Fruit fly (Drosophila melanogaster) whole organism, embryonic: Measurements from ENCODE around the gene CG7656.
A peak's percentile ranks its signal among the peaks of the same experiment; 100 is the strongest.

Experiments used
- Adf1 ChIP-seq: fragments of 200-800 bp; sonication (Bioruptor generic); IDR thresholded peaks from 2 replicates; pipeline ENCODE4 v1.3.6; 2022; ENCODE audit warnings: missing biosample characterization, missing genetic modification characterization
- Antp ChIP-seq: fragments of 200-800 bp; sonication (Bioruptor generic); optimal IDR thresholded peaks from 3 replicates; lab custom pipeline; 2016; ENCODE audit warnings: missing biosample characterization, missing genetic modification characterization
- CG11504 ChIP-seq: fragments of 200-800 bp; sonication (Bioruptor generic); optimal IDR thresholded peaks from 3 replicates; lab custom pipeline; 2019; ENCODE audit warnings: missing biosample characterization, mild to moderate bottlenecking, missing genetic modification characterization, moderate library complexity
- CG11560 ChIP-seq: fragments of 200-800 bp; sonication (Bioruptor generic); IDR thresholded peaks from 3 replicates; pipeline ENCODE4 v1.3.6; 2022; ENCODE audit warnings: missing biosample characterization, missing genetic modification characterization
- CG13123 ChIP-seq: fragments of 200-800 bp; sonication (Bioruptor generic); optimal IDR thresholded peaks from 2 replicates; lab custom pipeline; 2016; ENCODE audit warnings: missing biosample characterization, missing genetic modification characterization
- CG13894 ChIP-seq: fragments of 200-800 bp; sonication (Bioruptor generic); optimal IDR thresholded peaks from 3 replicates; lab custom pipeline; 2018; ENCODE audit warnings: missing biosample characterization, mild to moderate bottlenecking, missing genetic modification characterization, moderate library complexity
- CG14441 ChIP-seq: fragments of 200-800 bp; sonication (Bioruptor generic); IDR thresholded peaks from 2 replicates; pipeline ENCODE4 v1.3.6; 2022; ENCODE audit warnings: missing biosample characterization, missing genetic modification characterization
- CG1529 ChIP-seq: fragments of 200-800 bp; sonication (Bioruptor generic); optimal IDR thresholded peaks from 3 replicates; lab custom pipeline; 2018; ENCODE audit warnings: missing biosample characterization, missing genetic modification characterization
- CG15514 ChIP-seq: fragments of 200-800 bp; sonication (Bioruptor generic); optimal IDR thresholded peaks from 3 replicates; lab custom pipeline; 2017; ENCODE audit warnings: missing biosample characterization, missing genetic modification characterization, mild to moderate bottlenecking, moderate library complexity, missing genetic modification reagents
- CG1602 ChIP-seq: fragments of 200-800 bp; sonication (Bioruptor generic); optimal IDR thresholded peaks from 3 replicates; lab custom pipeline; 2016; ENCODE audit warnings: missing biosample characterization, missing genetic modification characterization
- CG1647 ChIP-seq: fragments of 200-800 bp; sonication (Bioruptor generic); optimal IDR thresholded peaks from 3 replicates; lab custom pipeline; 2016; ENCODE audit warnings: missing biosample characterization, missing genetic modification characterization
- CG16863 ChIP-seq: fragments of 200-800 bp; sonication (Bioruptor generic); optimal IDR thresholded peaks from 3 replicates; lab custom pipeline; 2016; ENCODE audit warnings: missing biosample characterization, missing genetic modification characterization
- CG17328 ChIP-seq: fragments of 200-800 bp; sonication (Bioruptor generic); IDR thresholded peaks from 2 replicates; pipeline ENCODE4 v1.3.6; 2022; ENCODE audit warnings: missing biosample characterization, missing genetic modification characterization
- CG1832 ChIP-seq: fragments of 200-800 bp; sonication (Bioruptor generic); optimal IDR thresholded peaks from 2 replicates; lab custom pipeline; 2017; ENCODE audit warnings: missing biosample characterization, mild to moderate bottlenecking, missing genetic modification characterization, inconsistent platforms
- CG2678 ChIP-seq: fragments of 200-800 bp; sonication (Bioruptor generic); optimal IDR thresholded peaks from 3 replicates; lab custom pipeline; 2019; ENCODE audit warnings: missing biosample characterization, mild to moderate bottlenecking, missing genetic modification characterization, moderate library complexity
- CG30431 ChIP-seq: fragments of 200-800 bp; sonication (Bioruptor generic); optimal IDR thresholded peaks from 2 replicates; lab custom pipeline; 2017; ENCODE audit warnings: missing biosample characterization, missing genetic modification characterization
- CG31365 ChIP-seq: fragments of 200-800 bp; sonication (Bioruptor generic); optimal IDR thresholded peaks from 2 replicates; lab custom pipeline; 2018; ENCODE audit warnings: missing biosample characterization, mild to moderate bottlenecking, missing genetic modification characterization
- CG42726 ChIP-seq: fragments of 200-800 bp; sonication (Bioruptor generic); IDR thresholded peaks from 2 replicates; pipeline ENCODE4 v1.3.6; 2022; ENCODE audit warnings: missing biosample characterization, missing genetic modification characterization; ENCODE audit not compliant: partially characterized antibody
- CG4328 ChIP-seq: fragments of 200-800 bp; sonication (Bioruptor generic); optimal IDR thresholded peaks from 3 replicates; lab custom pipeline; 2017; ENCODE audit warnings: missing biosample characterization, missing genetic modification reagents, missing genetic modification characterization
- CG4404 ChIP-seq: fragments of 200-800 bp; sonication (Bioruptor generic); IDR thresholded peaks from 2 replicates; pipeline ENCODE4 v1.3.6; 2022; ENCODE audit warnings: missing biosample characterization, missing genetic modification characterization
- CG6654 ChIP-seq: fragments of 200-800 bp; sonication (Bioruptor generic); optimal IDR thresholded peaks from 2 replicates; lab custom pipeline; 2017; ENCODE audit warnings: missing biosample characterization, mild to moderate bottlenecking, missing genetic modification characterization
- CG7963 ChIP-seq: fragments of 200-800 bp; sonication (Bioruptor generic); IDR thresholded peaks from 3 replicates; pipeline ENCODE4 v1.3.6; 2022; ENCODE audit warnings: missing biosample characterization, missing genetic modification characterization; ENCODE audit not compliant: partially characterized antibody
- CG8765 ChIP-seq: fragments of 200-800 bp; sonication (Bioruptor generic); IDR thresholded peaks from 2 replicates; pipeline ENCODE4 v1.3.6; 2022; ENCODE audit warnings: missing biosample characterization, missing genetic modification characterization
- CG9932 ChIP-seq: fragments of 200-800 bp; sonication (Bioruptor generic); IDR thresholded peaks from 2 replicates; pipeline ENCODE4 v1.3.6; 2022; ENCODE audit warnings: missing biosample characterization, missing genetic modification characterization
- E2f2 ChIP-seq: fragments of 200-800 bp; sonication (Bioruptor generic); IDR thresholded peaks from 2 replicates; pipeline ENCODE4 v1.3.6; 2022; ENCODE audit warnings: missing biosample characterization, missing genetic modification characterization
- HmgD ChIP-seq: fragments of 200-800 bp; sonication (Bioruptor generic); optimal IDR thresholded peaks from 3 replicates; lab custom pipeline; 2016; ENCODE audit warnings: missing biosample characterization, missing genetic modification characterization
- Hmr ChIP-seq: fragments of 200-800 bp; sonication (Bioruptor generic); optimal IDR thresholded peaks from 3 replicates; lab custom pipeline; 2017; ENCODE audit warnings: mild to moderate bottlenecking, missing biosample characterization, missing genetic modification reagents, missing genetic modification characterization
- Hr78 ChIP-seq, 2 experiments: fragments of 200-800 bp in 1 of 2; fragments of >200 bp in 1 of 2; sonication (Bioruptor generic) in 1 of 2; optimal IDR thresholded peaks; 2 replicates each; lab custom pipeline; 2017 to 2019; ENCODE audit warnings: missing biosample characterization in 2 of 2, missing genetic modification characterization in 2 of 2, mild to moderate bottlenecking in 1 of 2, moderate library complexity in 1 of 2
- Kr ChIP-seq: fragments of 200-800 bp; sonication (Bioruptor generic); optimal IDR thresholded peaks from 2 replicates; lab custom pipeline; 2017; ENCODE audit warnings: missing biosample characterization, mild to moderate bottlenecking, missing genetic modification characterization
- Lhr ChIP-seq: fragments of 200-800 bp; sonication (Bioruptor generic); optimal IDR thresholded peaks from 3 replicates; lab custom pipeline; 2017; ENCODE audit warnings: mild to moderate bottlenecking, missing biosample characterization, missing genetic modification reagents, missing genetic modification characterization
- Myb ChIP-seq: fragments of 200-800 bp; sonication (Bioruptor generic); optimal IDR thresholded peaks from 2 replicates; lab custom pipeline; 2016; ENCODE audit warnings: missing biosample characterization, missing genetic modification characterization
- Nf-YA ChIP-seq: fragments of 200-800 bp; sonication (Bioruptor generic); IDR thresholded peaks from 2 replicates; pipeline ENCODE4 v1.3.6; 2022; ENCODE audit warnings: missing biosample characterization, missing genetic modification characterization
- PHDP ChIP-seq: fragments of 200-800 bp; sonication (Bioruptor generic); optimal IDR thresholded peaks from 3 replicates; lab custom pipeline; 2018; ENCODE audit warnings: missing biosample characterization, mild to moderate bottlenecking, missing genetic modification characterization, moderate library complexity
- Pdp1 ChIP-seq, 2 experiments: fragments of 200-800 bp; sonication (Bioruptor generic); optimal IDR thresholded peaks; 3 replicates each; lab custom pipeline; 2016; ENCODE audit warnings: missing biosample characterization in 2 of 2, missing genetic modification characterization in 2 of 2, mild to moderate bottlenecking in 1 of 2, moderate library complexity in 1 of 2
- Poxn ChIP-seq: fragments of 200-800 bp; sonication (Bioruptor generic); IDR thresholded peaks from 2 replicates; pipeline ENCODE4 v1.3.6; 2022; ENCODE audit warnings: missing biosample characterization, missing genetic modification characterization
- abd-A ChIP-seq: fragments of 200-800 bp; sonication (Bioruptor generic); optimal IDR thresholded peaks from 3 replicates; lab custom pipeline; 2019; ENCODE audit warnings: missing biosample characterization, mild to moderate bottlenecking, missing genetic modification characterization, moderate library complexity
- bbx ChIP-seq: fragments of 200-800 bp; sonication (Bioruptor generic); IDR thresholded peaks from 2 replicates; pipeline ENCODE4 v1.3.6; 2022; ENCODE audit warnings: missing biosample characterization, missing genetic modification characterization; ENCODE audit not compliant: partially characterized antibody
- bcd ChIP-seq: fragments of 200-800 bp; sonication (Bioruptor generic); optimal IDR thresholded peaks from 2 replicates; lab custom pipeline; 2017; ENCODE audit warnings: missing biosample characterization, mild to moderate bottlenecking, missing genetic modification characterization
- btn ChIP-seq: fragments of 200-800 bp; sonication (Bioruptor generic); optimal IDR thresholded peaks from 2 replicates; lab custom pipeline; 2016; ENCODE audit warnings: missing biosample characterization, missing genetic modification characterization
- gfzf ChIP-seq: fragments of 200-800 bp; sonication (Bioruptor generic); optimal IDR thresholded peaks from 2 replicates; lab custom pipeline; 2016; ENCODE audit warnings: missing biosample characterization, mild to moderate bottlenecking, missing genetic modification characterization, moderate library complexity
- h ChIP-seq: fragments of >200 bp; optimal IDR thresholded peaks from 2 replicates; lab custom pipeline; 2017
- mld ChIP-seq: fragments of 200-800 bp; sonication (Bioruptor generic); IDR thresholded peaks from 3 replicates; pipeline ENCODE4 v1.3.6; 2022; ENCODE audit warnings: missing biosample characterization, missing genetic modification characterization; ENCODE audit not compliant: partially characterized antibody
- nmo ChIP-seq: fragments of 200-800 bp; sonication (Bioruptor generic); optimal IDR thresholded peaks from 2 replicates; lab custom pipeline; 2018; ENCODE audit warnings: missing biosample characterization, mild to moderate bottlenecking, missing genetic modification characterization, moderate library complexity
- peb ChIP-seq: fragments of 200-800 bp; sonication (Bioruptor generic); IDR thresholded peaks from 2 replicates; pipeline ENCODE4 v1.3.6; 2022; ENCODE audit warnings: missing biosample characterization, missing genetic modification characterization
- repo ChIP-seq: fragments of 200-800 bp; sonication (Bioruptor generic); optimal IDR thresholded peaks from 2 replicates; lab custom pipeline; 2016; ENCODE audit warnings: missing biosample characterization, missing genetic modification characterization
- sim ChIP-seq: fragments of 200-800 bp; sonication (Bioruptor generic); IDR thresholded peaks from 2 replicates; pipeline ENCODE4 v1.3.6; 2022; ENCODE audit warnings: missing biosample characterization, missing genetic modification characterization
- tll ChIP-seq, 2 experiments: fragments of 200-800 bp in 1 of 2; fragments of >200 bp in 1 of 2; sonication (Bioruptor generic) in 1 of 2; optimal IDR thresholded peaks; 2 replicates each; lab custom pipeline; 2017 to 2019; ENCODE audit warnings: missing biosample characterization in 2 of 2, missing genetic modification characterization in 2 of 2, mild to moderate bottlenecking in 1 of 2, moderate library complexity in 1 of 2
- trem ChIP-seq: fragments of 200-800 bp; optimal IDR thresholded peaks from 3 replicates; lab custom pipeline; 2019; ENCODE audit warnings: missing biosample characterization, mild to moderate bottlenecking, missing genetic modification characterization, moderate library complexity
- vvl ChIP-seq: fragments of 200-800 bp; sonication (Bioruptor generic); IDR thresholded peaks from 2 replicates; pipeline ENCODE4 v1.3.6; 2022; ENCODE audit warnings: missing biosample characterization, missing genetic modification characterization

Gene CG7656

DNA sequence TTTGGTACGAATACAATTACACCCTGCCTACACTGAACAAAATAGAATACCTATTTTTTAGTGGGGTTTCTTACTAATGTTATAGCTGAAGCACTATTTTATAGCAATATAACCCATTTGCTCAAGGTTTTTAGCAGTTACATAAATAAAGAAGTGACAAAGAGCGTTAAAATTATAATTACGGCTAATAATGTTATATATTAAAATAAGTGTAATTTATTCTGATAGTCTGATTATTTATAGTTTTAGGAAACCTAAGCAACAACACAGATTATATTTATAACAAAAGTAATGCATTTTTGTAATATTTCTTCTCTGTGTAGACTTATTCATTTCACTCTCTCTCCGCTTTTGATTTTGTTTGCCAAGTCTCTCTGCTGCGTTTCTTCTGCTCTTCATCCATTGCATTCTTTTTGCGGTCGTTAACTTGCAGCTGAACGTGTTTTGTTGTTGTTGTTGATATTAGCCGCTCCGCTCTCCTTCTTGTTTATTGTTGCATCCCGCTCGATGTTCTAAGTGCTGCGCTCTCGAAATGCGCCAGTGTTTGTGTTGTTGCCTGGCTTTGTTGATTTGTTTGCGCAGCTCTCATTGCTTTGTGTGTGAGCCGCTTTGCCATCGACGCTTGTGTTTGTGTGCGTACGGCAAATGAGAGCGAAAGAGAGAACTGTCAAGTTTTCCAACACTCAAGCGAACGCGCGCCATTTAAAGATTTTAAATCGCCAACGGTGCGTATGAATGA, 37.9 kb upstream of the CG7656 start (continued):
- TF ChIP-seq CG7963 (GFP tag; lab: Robert Waterston, UW) (no peak), h (lab: Kevin White, UChicago) (no peak), peb (GFP tag; lab: Robert Waterston, UW) (peak; percentile 46; the same call in 1 of the 2 replicates), gfzf (no peak), CG8765 (GFP tag; lab: Robert Waterston, UW) (peak; percentile 34; the same call in 1 of the 2 replicates), CG1602 (GFP tag; lab: Kevin White, UChicago) (peak; percentile 88), CG11504 (peak; percentile 96), CG6654 (GFP tag; lab: Kevin White, UChicago) (peak; percentile 87), HmgD (GFP tag; lab: Kevin White, UChicago) (no peak), repo (GFP tag; lab: Kevin White, UChicago) (no peak), CG16863 (GFP tag; lab: Kevin White, UChicago) (no peak), Antp (GFP tag; lab: Kevin White, UChicago) (no peak), Myb (GFP tag; lab: Kevin White, UChicago) (peak; percentile 16), CG4328 (GFP tag; lab: Kevin White, UChicago) (peak; percentile 75), Nf-YA (GFP tag; lab: Robert Waterston, UW) (peak; percentile 63), CG30431 (GFP tag; lab: Kevin White, UChicago) (peak; percentile 75), bbx (GFP tag; lab: Robert Waterston, UW) (no peak), CG17328 (GFP tag; lab: Robert Waterston, UW) (peak; percentile 74), Poxn (GFP tag; lab: Robert Waterston, UW) (no peak), PHDP (peak; percentile 95), CG2678 (tag; lab: Kevin White, UChicago) (peak; percentile 97), CG13894 (tag; lab: Kevin White, UChicago) (peak; percentile 25), CG1529 (GFP tag; lab: Kevin White, UChicago) (peak; percentile 87), vvl (GFP tag; lab: Robert Waterston, UW) (peak; percentile 84), CG13123 (GFP tag; lab: Kevin White, UChicago) (no peak), abd-A (tag; lab: Kevin White, UChicago) (peak; percentile 14), CG14441 (GFP tag; lab: Robert Waterston, UW) (peak; percentile 86), CG1832 (GFP tag; lab: Kevin White, UChicago) (no peak), CG11560 (tag; lab: Robert Waterston, UW) (no peak; the same call in 2 of the 3 replicates), Lhr (peak; percentile 70), btn (no peak), Hmr (GFP tag; lab: Kevin White, UChicago) (peak; percentile 88), Pdp1 (GFP tag; optimal IDR thresholded peaks at IDR 0.05; lab: Kevin White, UChicago) (peak; percentile 53 to 64), tll (GFP tag; optimal IDR thresholded peaks at IDR 0.05; lab: Kevin White, UChicago) (no peak), Hr78 (GFP tag; optimal IDR thresholded peaks at IDR 0.05; lab: Kevin White, UChicago) (peak in 1 of 2 experiments; percentile 84), mld (no peak), Adf1 (peak; percentile 59; the same call in 1 of the 2 replicates), CG4404 (GFP tag; lab: Robert Waterston, UW) (peak; percentile 75), trem (tag; lab: Kevin White, UChicago) (peak; percentile 90), Kr (GFP tag; lab: Kevin White, UChicago) (no peak), CG31365 (tag; lab: Kevin White, UChicago) (peak; percentile 53), nmo (GFP tag; lab: Kevin White, UChicago) (peak; percentile 98), CG15514 (GFP tag; lab: Kevin White, UChicago) (peak; percentile 57), bcd (GFP tag; lab: Kevin White, UChicago) (peak; percentile 93), E2f2 (peak; percentile 90), CG1647 (GFP tag; lab: Kevin White, UChicago) (peak; percentile 21), CG42726 (GFP tag; lab: Robert Waterston, UW) (no peak), CG9932 (GFP tag; lab: Robert Waterston, UW) (peak; percentile 79), sim (GFP tag; lab: Robert Waterston, UW) (peak; percentile 69; the same call in 1 of the 2 replicates)
